Worm (Caenorhabditis elegans) whole organism, late embryonic: ENCODE measurements around the gene B0554.5.

Experiments
- F13H6.1 ChIP-seq: sonication (generic microtip); optimal IDR thresholded peaks from 2 replicates; lab custom pipeline; 2016; ENCODE audit warnings: missing genetic modification characterization, missing compliant biosample characterization
- ama-1 ChIP-seq: fragments of 150-350 bp; optimal IDR thresholded peaks from 2 replicates; lab custom pipeline; 2014
- fkh-10 ChIP-seq: fragments of 150-350 bp; optimal IDR thresholded peaks from 2 replicates; lab custom pipeline; 2014; ENCODE audit warnings: missing biosample characterization, missing genetic modification reagents, missing genetic modification characterization
- pax-1 ChIP-seq: fragments of 150-350 bp; optimal IDR thresholded peaks from 2 replicates; lab custom pipeline; 2014; ENCODE audit warnings: missing biosample characterization, missing genetic modification characterization
- pha-4 ChIP-seq: fragments of 150-350 bp; optimal IDR thresholded peaks from 2 replicates; lab custom pipeline; 2018; ENCODE audit warnings: missing biosample characterization, missing genetic modification reagents, missing genetic modification characterization
- sox-4 ChIP-seq: sonication (generic microtip); optimal IDR thresholded peaks from 2 replicates; lab custom pipeline; 2017; ENCODE audit warnings: mild to moderate bottlenecking, missing genetic modification characterization, inconsistent platforms, missing compliant biosample characterization

DNA sequence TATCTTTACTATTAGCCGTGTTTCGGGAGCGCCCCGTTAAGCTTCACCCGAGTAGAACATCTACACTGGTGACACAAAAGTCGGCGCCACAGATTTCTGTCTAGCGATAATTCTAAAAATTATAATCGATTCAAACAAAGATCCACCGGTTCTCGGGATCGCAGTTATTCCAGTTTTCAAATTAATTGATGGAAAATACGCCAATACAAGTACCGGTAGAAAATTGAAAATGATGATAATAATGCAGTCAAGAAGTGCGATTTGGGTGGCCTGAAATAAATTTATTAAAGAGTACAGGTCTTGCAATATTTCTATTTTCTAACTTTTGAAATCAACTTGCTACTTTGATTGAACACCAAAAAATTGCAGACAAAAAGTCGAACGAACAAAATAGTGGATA, 43.3 kb downstream of the B0554.5 start:
- no peak for TF ChIP-seq sox-4
- TF ChIP-seq fkh-10 (GFP tag; lab: Kevin White, UChicago): no peak
- no peak for TF ChIP-seq F13H6.1 (tag; lab: Kevin White, UChicago)
- TF ChIP-seq ama-1 (lab: Kevin White, UChicago): no peak
- TF ChIP-seq pha-4: no peak
- TF ChIP-seq pax-1 (tag; lab: Kevin White, UChicago): no peak
